Worm (Caenorhabditis elegans) whole organism, L1 larva: Measurements from ENCODE around the gene C06A1.6.

Experiments
- C16A3.4 ChIP-seq: fragments of 150-350 bp; optimal IDR thresholded peaks from 2 replicates; lab custom pipeline; 2014; ENCODE audit warnings: missing biosample characterization, missing genetic modification characterization
- C34B4.2 ChIP-seq: sonication (generic microtip); optimal IDR thresholded peaks from 2 replicates; lab custom pipeline; 2017; ENCODE audit warnings: mild to moderate bottlenecking, missing genetic modification characterization, missing compliant biosample characterization
- Y116A8C.19 ChIP-seq: sonication (generic microtip); optimal IDR thresholded peaks from 2 replicates; lab custom pipeline; 2016; ENCODE audit warnings: missing compliant biosample characterization, missing genetic modification characterization, borderline replicate concordance
- blmp-1 ChIP-seq: fragments of 150-350 bp; optimal IDR thresholded peaks from 2 replicates; lab custom pipeline; 2014; ENCODE audit warnings: missing biosample characterization, missing genetic modification characterization
- ceh-63 ChIP-seq: fragments of 200-800 bp; sonication (Bioruptor generic); optimal IDR thresholded peaks from 2 replicates; lab custom pipeline; 2018; ENCODE audit warnings: mild to moderate bottlenecking, missing genetic modification characterization, missing compliant biosample characterization
- ceh-8 ChIP-seq: fragments of 200-800 bp; sonication (Bioruptor generic); optimal IDR thresholded peaks from 2 replicates; lab custom pipeline; 2018; ENCODE audit warnings: mild to moderate bottlenecking, missing genetic modification characterization, moderate library complexity, missing compliant biosample characterization
- ceh-82 ChIP-seq, 3 experiments: fragments of 150-350 bp in 1 of 3; sonication (generic microtip) in 2 of 3; optimal IDR thresholded peaks; 2 replicates each; lab custom pipeline; 2014 to 2017; ENCODE audit warnings: missing biosample characterization in 3 of 3, missing genetic modification characterization in 3 of 3
- ceh-88 ChIP-seq: fragments of 200-800 bp; sonication (Bioruptor generic); IDR thresholded peaks from 2 replicates; pipeline ENCODE4 v1.3.6; 2022; ENCODE audit warnings: missing genetic modification characterization, missing compliant biosample characterization
- ceh-90 ChIP-seq: sonication (generic microtip); optimal IDR thresholded peaks from 2 replicates; lab custom pipeline; 2016; ENCODE audit warnings: missing genetic modification characterization, missing compliant biosample characterization
- efl-3 ChIP-seq: fragments of 200-800 bp; sonication (Bioruptor generic); optimal IDR thresholded peaks from 2 replicates; lab custom pipeline; 2018; ENCODE audit warnings: mild to moderate bottlenecking, missing genetic modification characterization, missing compliant biosample characterization
- egl-13 ChIP-seq: sonication (generic microtip); optimal IDR thresholded peaks from 2 replicates; lab custom pipeline; 2016; ENCODE audit warnings: missing genotype, missing genetic modification reagents, missing genetic modification characterization, missing compliant biosample characterization
- egl-27 ChIP-seq, 2 experiments: fragments of 150-350 bp in 1 of 2; sonication (generic microtip); optimal IDR thresholded peaks; 3 replicates each; lab custom pipeline; 2017 to 2018; ENCODE audit warnings: missing biosample characterization in 2 of 2, missing genetic modification characterization in 2 of 2, missing genetic modification reagents in 2 of 2
- elt-2 ChIP-seq: sonication (generic microtip); optimal IDR thresholded peaks from 2 replicates; lab custom pipeline; 2016; ENCODE audit warnings: missing genetic modification characterization, mild to moderate bottlenecking, inconsistent platforms, missing compliant biosample characterization, missing genetic modification reagents
- ets-5 ChIP-seq: fragments of 200-800 bp; sonication (Bioruptor generic); IDR thresholded peaks from 2 replicates; pipeline ENCODE4 v1.3.6; 2022; ENCODE audit warnings: missing genetic modification characterization, missing compliant biosample characterization
- fkh-10 ChIP-seq: sonication (generic microtip); optimal IDR thresholded peaks from 2 replicates; lab custom pipeline; 2017; ENCODE audit warnings: missing biosample characterization, missing genetic modification reagents, missing genetic modification characterization
- fkh-4 ChIP-seq: sonication (generic microtip); optimal IDR thresholded peaks from 2 replicates; lab custom pipeline; 2016; ENCODE audit warnings: missing compliant biosample characterization, missing genetic modification characterization, borderline replicate concordance
- fkh-8 ChIP-seq: sonication (generic microtip); optimal IDR thresholded peaks from 2 replicates; lab custom pipeline; 2016; ENCODE audit warnings: mild to moderate bottlenecking, missing genetic modification characterization, missing compliant biosample characterization
- fos-1 ChIP-seq: fragments of 150-350 bp; optimal IDR thresholded peaks from 2 replicates; lab custom pipeline; 2014; ENCODE audit warnings: missing biosample characterization, missing genetic modification characterization
- grh-1 ChIP-seq: fragments of 200-800 bp; sonication (Bioruptor generic); IDR thresholded peaks from 2 replicates; pipeline ENCODE4 v1.3.6; 2022; ENCODE audit warnings: missing genetic modification reagents, missing genetic modification characterization, missing compliant biosample characterization
- hlh-4 ChIP-seq: sonication (generic microtip); optimal IDR thresholded peaks from 2 replicates; lab custom pipeline; 2016; ENCODE audit warnings: mild to moderate bottlenecking, missing genetic modification characterization, missing compliant biosample characterization
- hpl-2 ChIP-seq: fragments of 150-350 bp; optimal IDR thresholded peaks from 2 replicates; lab custom pipeline; 2014; ENCODE audit warnings: missing biosample characterization, missing genetic modification reagents, missing genetic modification characterization
- irx-1 ChIP-seq: sonication (generic microtip); optimal IDR thresholded peaks from 2 replicates; lab custom pipeline; 2016; ENCODE audit warnings: missing genetic modification characterization, missing compliant biosample characterization
- isw-1 ChIP-seq: fragments of 200-800 bp; sonication (Bioruptor generic); IDR thresholded peaks from 2 replicates; pipeline ENCODE4 v1.3.6; 2022; ENCODE audit warnings: missing genetic modification characterization, missing compliant biosample characterization
- jun-1 ChIP-seq: fragments of 150-350 bp; optimal IDR thresholded peaks from 2 replicates; lab custom pipeline; 2014; ENCODE audit warnings: missing biosample characterization, missing genetic modification reagents, missing genetic modification characterization
- lin-14 ChIP-seq: fragments of 200-800 bp; sonication (Bioruptor generic); optimal IDR thresholded peaks from 2 replicates; lab custom pipeline; 2018; ENCODE audit warnings: mild to moderate bottlenecking, missing genetic modification characterization, moderate library complexity, missing compliant biosample characterization
- lin-15B ChIP-seq: fragments of 150-350 bp; sonication (generic microtip); optimal IDR thresholded peaks from 3 replicates; lab custom pipeline; 2014; ENCODE audit warnings: missing biosample characterization, missing genetic modification characterization
- lin-39 ChIP-seq: fragments of 150-350 bp; optimal IDR thresholded peaks from 2 replicates; lab custom pipeline; 2014; ENCODE audit warnings: missing biosample characterization, missing genetic modification reagents, missing genetic modification characterization
- lir-3 ChIP-seq: sonication (generic microtip); optimal IDR thresholded peaks from 2 replicates; lab custom pipeline; 2016; ENCODE audit warnings: mild to moderate bottlenecking, missing genetic modification characterization, moderate library complexity, missing compliant biosample characterization; ENCODE audit not compliant: poor library complexity
- mab-9 ChIP-seq: fragments of 200-800 bp; sonication (Bioruptor generic); IDR thresholded peaks from 2 replicates; pipeline ENCODE4 v1.3.6; 2022; ENCODE audit warnings: missing genetic modification reagents, missing genetic modification characterization, missing compliant biosample characterization
- mef-2 ChIP-seq: fragments of 150-350 bp; optimal IDR thresholded peaks from 2 replicates; lab custom pipeline; 2014; ENCODE audit warnings: missing biosample characterization, missing genetic modification characterization
- nhr-11 ChIP-seq: fragments of 150-350 bp; optimal IDR thresholded peaks from 2 replicates; lab custom pipeline; 2014; ENCODE audit warnings: missing biosample characterization, missing genetic modification characterization
- nhr-20 ChIP-seq: sonication (generic microtip); optimal IDR thresholded peaks from 2 replicates; lab custom pipeline; 2016; ENCODE audit warnings: mild to moderate bottlenecking, missing genetic modification characterization, missing compliant biosample characterization
- nhr-237 ChIP-seq: fragments of 150-350 bp; optimal IDR thresholded peaks from 2 replicates; lab custom pipeline; 2014; ENCODE audit warnings: missing biosample characterization, missing genetic modification characterization
- nhr-28 ChIP-seq: fragments of 150-350 bp; optimal IDR thresholded peaks from 2 replicates; lab custom pipeline; 2014; ENCODE audit warnings: missing biosample characterization, missing genetic modification characterization
- nhr-47 ChIP-seq: sonication (generic microtip); optimal IDR thresholded peaks from 2 replicates; lab custom pipeline; 2016; ENCODE audit warnings: mild to moderate bottlenecking, missing genetic modification characterization, moderate library complexity, missing compliant biosample characterization
- nhr-76 ChIP-seq: sonication (generic microtip); optimal IDR thresholded peaks from 2 replicates; lab custom pipeline; 2017; ENCODE audit warnings: missing biosample characterization, missing genetic modification characterization
- nhr-90 ChIP-seq: sonication (generic microtip); optimal IDR thresholded peaks from 2 replicates; lab custom pipeline; 2016; ENCODE audit warnings: mild to moderate bottlenecking, missing genetic modification characterization, missing compliant biosample characterization; ENCODE audit not compliant: poor library complexity
- pag-3 ChIP-seq: sonication (generic microtip); optimal IDR thresholded peaks from 2 replicates; lab custom pipeline; 2017; ENCODE audit warnings: missing genetic modification characterization, mild to moderate bottlenecking, missing compliant biosample characterization, antibody characterized with exemption, borderline replicate concordance; ENCODE audit not compliant: insufficient read depth
- pax-3 ChIP-seq: fragments of 200-800 bp; sonication (Bioruptor generic); optimal IDR thresholded peaks from 2 replicates; lab custom pipeline; 2018; ENCODE audit warnings: mild to moderate bottlenecking, missing genetic modification characterization, moderate library complexity, missing compliant biosample characterization
- pqm-1 ChIP-seq: sonication (generic microtip); optimal IDR thresholded peaks from 3 replicates; lab custom pipeline; 2017; ENCODE audit warnings: missing biosample characterization, missing genetic modification characterization
- rnt-1 ChIP-seq: sonication (generic microtip); optimal IDR thresholded peaks from 2 replicates; lab custom pipeline; 2016; ENCODE audit warnings: mild to moderate bottlenecking, missing genetic modification characterization, moderate library complexity, missing compliant biosample characterization
- snpc-4 ChIP-seq: fragments of 150-350 bp; optimal IDR thresholded peaks from 2 replicates; lab custom pipeline; 2014; ENCODE audit warnings: missing biosample characterization, missing genetic modification characterization
- snu-23 ChIP-seq: sonication (generic microtip); optimal IDR thresholded peaks from 2 replicates; lab custom pipeline; 2016; ENCODE audit warnings: missing genetic modification characterization, missing compliant biosample characterization
- sox-4 ChIP-seq: sonication (generic microtip); optimal IDR thresholded peaks from 2 replicates; lab custom pipeline; 2016; ENCODE audit warnings: missing genetic modification characterization, missing compliant biosample characterization
- sptf-1 ChIP-seq: fragments of 150-350 bp; optimal IDR thresholded peaks from 2 replicates; lab custom pipeline; 2014; ENCODE audit warnings: missing biosample characterization, missing genetic modification characterization
- sup-37 ChIP-seq: fragments of 200-800 bp; sonication (Bioruptor generic); optimal IDR thresholded peaks from 2 replicates; lab custom pipeline; 2018; ENCODE audit warnings: mild to moderate bottlenecking, missing genetic modification characterization, missing compliant biosample characterization
- tbx-2 ChIP-seq: sonication (generic microtip); optimal IDR thresholded peaks from 2 replicates; lab custom pipeline; 2016; ENCODE audit warnings: missing genetic modification characterization, missing compliant biosample characterization
- unc-30 ChIP-seq: sonication (generic microtip); optimal IDR thresholded peaks from 2 replicates; lab custom pipeline; 2017; ENCODE audit warnings: missing biosample characterization, missing genetic modification characterization
- unc-86 ChIP-seq: sonication (generic microtip); optimal IDR thresholded peaks from 2 replicates; lab custom pipeline; 2016; ENCODE audit warnings: missing genetic modification characterization, missing compliant biosample characterization
- unc-98 ChIP-seq: fragments of 200-800 bp; sonication (Bioruptor generic); IDR thresholded peaks from 2 replicates; pipeline ENCODE4 v1.3.6; 2022; ENCODE audit warnings: missing genetic modification characterization, missing compliant biosample characterization
- vab-15 ChIP-seq: sonication (generic microtip); optimal IDR thresholded peaks from 2 replicates; lab custom pipeline; 2017; ENCODE audit warnings: missing genotype, mild to moderate bottlenecking, missing genetic modification characterization, missing compliant biosample characterization
- zag-1 ChIP-seq: fragments of 150-350 bp; optimal IDR thresholded peaks from 2 replicates; lab custom pipeline; 2014; ENCODE audit warnings: missing biosample characterization, missing genetic modification characterization
- zip-4 ChIP-seq: fragments of 200-800 bp; sonication (Bioruptor generic); optimal IDR thresholded peaks from 2 replicates; lab custom pipeline; 2018; ENCODE audit warnings: mild to moderate bottlenecking, missing genetic modification characterization, moderate library complexity, missing compliant biosample characterization

The C06A1.6 gene

ce11 chrII:10578843-10579430 is 14.5 kb upstream of the C06A1.6 start, which contains the start of gene rpb-6:
Gene rpb-6 (plus strand): TSS chrII:10579380.
- TF ChIP-seq mab-9 (GFP tag; lab: Robert Waterston, UW) (no peak), fos-1 (tag; lab: Kevin White, UChicago) (no peak), pqm-1 (tag; lab: Kevin White, UChicago) (no peak), hpl-2 (GFP tag; lab: Kevin White, UChicago) (no peak), isw-1 (GFP tag; lab: Robert Waterston, UW) (no peak), elt-2 (no peak), fkh-4 (tag; lab: Kevin White, UChicago) (no peak), ceh-88 (no peak), tbx-2 (tag; lab: Kevin White, UChicago) (no peak), vab-15 (no peak), unc-86 (tag; lab: Kevin White, UChicago) (no peak), blmp-1 (tag; lab: Kevin White, UChicago) (peak; percentile 54), sptf-1 (tag; lab: Kevin White, UChicago) (no peak), lin-14 (GFP tag; lab: Kevin White, UChicago) (no peak), grh-1 (GFP tag; lab: Robert Waterston, UW) (no peak), ceh-82 (tag; optimal IDR thresholded peaks at IDR 0.05; lab: Kevin White, UChicago) (no peak), unc-98 (GFP tag; lab: Robert Waterston, UW) (no peak), hlh-4 (tag; lab: Kevin White, UChicago) (no peak), zag-1 (tag; lab: Kevin White, UChicago) (no peak), unc-30 (tag; lab: Kevin White, UChicago) (no peak), ceh-90 (tag; lab: Kevin White, UChicago) (no peak), lir-3 (tag; lab: Kevin White, UChicago) (no peak), rnt-1 (tag; lab: Kevin White, UChicago) (peak; percentile 41), ceh-63 (GFP tag; lab: Kevin White, UChicago) (no peak), nhr-47 (tag; lab: Kevin White, UChicago) (peak; percentile 38), zip-4 (GFP tag; lab: Kevin White, UChicago) (no peak), nhr-11 (tag; lab: Kevin White, UChicago) (no peak), mef-2 (tag; lab: Kevin White, UChicago) (no peak), pag-3 (tag; lab: Kevin White, UChicago) (no peak), fkh-8 (tag; lab: Kevin White, UChicago) (no peak), C34B4.2 (tag; lab: Kevin White, UChicago) (no peak), sup-37 (GFP tag; lab: Kevin White, UChicago) (no peak), nhr-237 (tag; lab: Kevin White, UChicago) (no peak), Y116A8C.19 (no peak), snpc-4 (no peak), egl-13 (no peak), pax-3 (tag; lab: Kevin White, UChicago) (no peak), ets-5 (GFP tag; lab: Robert Waterston, UW) (no peak), snu-23 (peak; percentile 17), nhr-20 (tag; lab: Kevin White, UChicago) (peak; percentile 7), ceh-8 (no peak), nhr-90 (tag; lab: Kevin White, UChicago) (no peak), egl-27 (tag; optimal IDR thresholded peaks at IDR 0.05; lab: Kevin White, UChicago) (no peak), nhr-76 (no peak), fkh-10 (no peak), lin-15B (tag; lab: Kevin White, UChicago) (no peak), irx-1 (no peak), nhr-28 (tag; lab: Kevin White, UChicago) (no peak), jun-1 (tag; lab: Kevin White, UChicago) (no peak), C16A3.4 (peak; percentile 25), sox-4 (tag; lab: Kevin White, UChicago) (no peak), lin-39 (no peak), efl-3 (GFP tag; lab: Kevin White, UChicago) (no peak)
